Worm (Caenorhabditis elegans) whole organism, L4 larva: ENCODE measurements around the gene C45B2.3.

Source experiments
- Y5F2A.4 ChIP-seq: fragments of 200-800 bp; sonication (Bioruptor generic); optimal IDR thresholded peaks from 2 replicates; lab custom pipeline; 2018; ENCODE audit warnings: mild to moderate bottlenecking, missing genetic modification characterization, missing compliant biosample characterization
- Y75B8A.6 ChIP-seq: fragments of 200-800 bp; sonication (Bioruptor generic); IDR thresholded peaks from 2 replicates; pipeline ENCODE4 v1.3.6; 2022; ENCODE audit warnings: missing genetic modification reagents, missing genetic modification characterization, missing compliant biosample characterization
- ZK546.5 ChIP-seq, 2 experiments: sonication (generic microtip); optimal IDR thresholded peaks; 2 replicates each; lab custom pipeline; 2017; ENCODE audit warnings: missing biosample characterization in 2 of 2, missing genetic modification characterization in 2 of 2
- aha-1 ChIP-seq: fragments of 150-350 bp; peaks from one replicate; lab custom pipeline; 2014; ENCODE audit warnings: missing biosample characterization, missing genetic modification characterization
- arid-1 ChIP-seq: fragments of 200-800 bp; sonication (Bioruptor generic); conservative IDR thresholded peaks from 2 replicates; pipeline ENCODE4 v1.3.6; 2022; ENCODE audit warnings: missing genetic modification reagents, missing genetic modification characterization, missing compliant biosample characterization
- daf-16 ChIP-seq, 3 experiments: sonication (generic microtip); optimal IDR thresholded peaks; 2 replicates each; lab custom pipeline; 2016 to 2017; ENCODE audit warnings: missing genetic modification characterization in 3 of 3, missing genetic modification reagents in 3 of 3, mild to moderate bottlenecking in 2 of 3, missing compliant biosample characterization in 2 of 3, missing biosample characterization in 1 of 3, moderate library complexity in 1 of 3
- daf-19 ChIP-seq: fragments of 200-800 bp; sonication (Bioruptor generic); conservative IDR thresholded peaks from 2 replicates; pipeline ENCODE4 v1.3.6; 2022; ENCODE audit warnings: missing genetic modification characterization, missing compliant biosample characterization
- dmd-6 ChIP-seq: fragments of 200-800 bp; sonication (Bioruptor generic); IDR thresholded peaks from 2 replicates; pipeline ENCODE4 v1.3.6; 2022; ENCODE audit warnings: missing genetic modification reagents, missing genetic modification characterization, missing compliant biosample characterization
- dmd-8 ChIP-seq: fragments of 200-800 bp; sonication (Bioruptor generic); IDR thresholded peaks from 2 replicates; pipeline ENCODE4 v1.3.6; 2022; ENCODE audit warnings: missing genetic modification characterization, missing compliant biosample characterization
- dpl-1 ChIP-seq: fragments of 150-350 bp; optimal IDR thresholded peaks from 2 replicates; lab custom pipeline; 2014; ENCODE audit warnings: missing biosample characterization, missing genetic modification reagents, missing genetic modification characterization
- dve-1 ChIP-seq: sonication (generic microtip); optimal IDR thresholded peaks from 2 replicates; lab custom pipeline; 2017; ENCODE audit warnings: antibody characterized with exemption, mild to moderate bottlenecking, missing genetic modification characterization, missing compliant biosample characterization; ENCODE audit not compliant: insufficient read depth
- fkh-10 ChIP-seq: fragments of 150-350 bp; optimal IDR thresholded peaks from 2 replicates; lab custom pipeline; 2014; ENCODE audit warnings: missing biosample characterization, missing genetic modification reagents, missing genetic modification characterization
- gei-8 ChIP-seq: fragments of 200-800 bp; sonication (Bioruptor generic); optimal IDR thresholded peaks from 2 replicates; lab custom pipeline; 2018; ENCODE audit warnings: mild to moderate bottlenecking, missing genetic modification characterization, missing compliant biosample characterization
- hlh-11 ChIP-seq: fragments of 200-800 bp; sonication (Bioruptor generic); optimal IDR thresholded peaks from 2 replicates; lab custom pipeline; 2018; ENCODE audit warnings: mild to moderate bottlenecking, missing genetic modification characterization, missing compliant biosample characterization
- hlh-30 ChIP-seq: sonication (generic microtip); optimal IDR thresholded peaks from 2 replicates; lab custom pipeline; 2017; ENCODE audit warnings: antibody characterized with exemption, mild to moderate bottlenecking, missing genetic modification characterization, missing compliant biosample characterization; ENCODE audit not compliant: insufficient read depth
- lin-29 ChIP-seq: fragments of 200-800 bp; sonication (Bioruptor generic); IDR thresholded peaks from 2 replicates; pipeline ENCODE4 v1.3.6; 2022; ENCODE audit warnings: missing genetic modification reagents, missing genetic modification characterization, missing compliant biosample characterization
- lin-38 ChIP-seq: fragments of 200-800 bp; sonication (Bioruptor generic); IDR thresholded peaks from 2 replicates; pipeline ENCODE4 v1.3.6; 2022; ENCODE audit warnings: missing genetic modification reagents, missing genetic modification characterization, missing compliant biosample characterization
- lin-39 ChIP-seq: fragments of 150-350 bp; optimal IDR thresholded peaks from 2 replicates; lab custom pipeline; 2014; ENCODE audit warnings: missing biosample characterization, missing genetic modification reagents, missing genetic modification characterization
- lir-3 ChIP-seq: sonication (generic microtip); optimal IDR thresholded peaks from 2 replicates; lab custom pipeline; 2016; ENCODE audit warnings: mild to moderate bottlenecking, missing genetic modification characterization, missing compliant biosample characterization
- mes-2 ChIP-seq: sonication (generic microtip); optimal IDR thresholded peaks from 2 replicates; lab custom pipeline; 2016; ENCODE audit warnings: missing genotype, mild to moderate bottlenecking, missing genetic modification characterization, missing compliant biosample characterization; ENCODE audit not compliant: poor library complexity, severe bottlenecking
- mxl-3 ChIP-seq: fragments of 200-800 bp; sonication (Bioruptor generic); optimal IDR thresholded peaks from 2 replicates; lab custom pipeline; 2018; ENCODE audit warnings: mild to moderate bottlenecking, missing genetic modification characterization, missing compliant biosample characterization
- nhr-10 ChIP-seq: fragments of 150-350 bp; optimal IDR thresholded peaks from 2 replicates; lab custom pipeline; 2014; ENCODE audit warnings: missing biosample characterization, missing genetic modification characterization
- nhr-25 ChIP-seq: sonication (generic microtip); optimal IDR thresholded peaks from 2 replicates; lab custom pipeline; 2017; ENCODE audit warnings: missing genetic modification characterization, mild to moderate bottlenecking, missing compliant biosample characterization, antibody characterized with exemption, moderate library complexity, borderline replicate concordance; ENCODE audit not compliant: insufficient read depth
- nhr-28 ChIP-seq: fragments of 150-350 bp; optimal IDR thresholded peaks from 2 replicates; lab custom pipeline; 2014; ENCODE audit warnings: missing biosample characterization, missing genetic modification characterization
- php-3 ChIP-seq: fragments of 200-800 bp; sonication (Bioruptor generic); IDR thresholded peaks from 2 replicates; pipeline ENCODE4 v1.3.6; 2022; ENCODE audit warnings: missing genetic modification reagents, missing genetic modification characterization, missing compliant biosample characterization
- rbr-2 ChIP-seq: sonication (generic microtip); optimal IDR thresholded peaks from 2 replicates; lab custom pipeline; 2016; ENCODE audit warnings: missing genotype, missing genetic modification characterization, missing compliant biosample characterization
- set-16 ChIP-seq: fragments of 200-800 bp; sonication (Bioruptor generic); IDR thresholded peaks from 2 replicates; pipeline ENCODE4 v1.3.6; 2022; ENCODE audit warnings: missing genetic modification reagents, missing genetic modification characterization, missing compliant biosample characterization
- unc-62 ChIP-seq, 3 experiments: fragments of 150-350 bp in 1 of 3; sonication (generic microtip); optimal IDR thresholded peaks in 2 of 3; peaks in 1 of 3; 1 replicate in 1 of 3; 2 replicates in 2 of 3; lab custom pipeline; 2014 to 2017; ENCODE audit warnings: missing biosample characterization in 3 of 3, missing genetic modification characterization in 3 of 3, missing genetic modification reagents in 3 of 3, missing genotype in 1 of 3
- zfp-2 ChIP-seq: sonication (generic microtip); optimal IDR thresholded peaks from 2 replicates; lab custom pipeline; 2016; ENCODE audit warnings: mild to moderate bottlenecking, missing genetic modification characterization, missing compliant biosample characterization
- ztf-7 ChIP-seq: fragments of 150-350 bp; optimal IDR thresholded peaks from 2 replicates; lab custom pipeline; 2014; ENCODE audit warnings: missing biosample characterization, missing genetic modification characterization

Gene C45B2.3

DNA sequence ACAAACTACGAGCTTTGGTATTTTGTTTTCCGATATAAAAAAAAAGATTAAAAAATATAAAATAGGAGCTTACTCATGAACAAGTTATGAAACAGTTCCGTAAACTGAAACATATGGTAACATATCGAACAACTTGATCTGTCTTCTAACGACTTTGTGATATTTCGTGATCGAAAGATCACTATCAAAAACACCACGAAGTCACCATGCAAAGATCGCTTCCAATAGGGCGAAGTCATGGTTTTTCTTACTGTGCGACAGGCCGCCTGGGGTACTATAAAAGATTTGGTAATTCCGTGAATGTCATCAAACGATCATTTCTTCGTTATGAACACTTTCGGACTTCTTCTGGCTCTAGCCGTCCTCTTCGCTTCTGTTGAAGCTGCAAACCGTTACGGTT is at the start of gene C45B2.3:
Gene C45B2.3, plus strand, starts transcription at position 301 of the 400 bp plus-strand sequence.
- TF ChIP-seq arid-1 (no peak), Y5F2A.4 (GFP tag; lab: Kevin White, UChicago) (no peak), lin-38 (GFP tag; lab: Robert Waterston, UW) (no peak)

DNA sequence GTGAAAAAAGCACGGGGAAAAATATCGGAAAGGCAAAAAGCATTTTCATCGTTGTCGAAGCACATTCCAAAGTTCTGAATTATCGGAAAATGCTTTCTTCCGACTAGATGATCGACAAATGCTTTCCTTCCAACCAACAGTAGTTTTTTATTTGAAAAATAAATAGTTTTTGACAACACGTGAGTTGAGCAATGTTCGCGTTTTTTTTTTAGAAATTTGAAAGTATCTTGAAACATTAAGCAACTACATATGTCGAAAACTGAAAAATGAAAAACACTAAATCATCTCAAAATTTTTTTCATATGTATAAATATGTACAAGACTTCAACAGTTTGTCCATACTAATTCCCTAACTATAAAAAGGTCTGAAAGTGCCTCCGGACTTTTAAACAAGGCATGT is 43.2 kb upstream of the C45B2.3 start, which contains the start of gene hsp-25:
Gene hsp-25, minus strand, starts transcription at position 101 of the 400 bp plus-strand sequence.
- TF ChIP-seq aha-1 (peak; percentile 29), unc-62 (GFP tag; optimal IDR thresholded peaks at IDR 0.05 in 1 of 2; lab: Kevin White, UChicago) (peak in 1 of 2 experiments; percentile 72), unc-62 (tag; optimal IDR thresholded peaks at IDR 0.05; lab: Kevin White, UChicago) (no peak), ZK546.5 (tag; optimal IDR thresholded peaks at IDR 0.05; lab: Kevin White, UChicago) (no peak), set-16 (GFP tag; lab: Robert Waterston, UW) (no peak)
- TF ChIP-seq, all 104 proteins: peak for 2

DNA sequence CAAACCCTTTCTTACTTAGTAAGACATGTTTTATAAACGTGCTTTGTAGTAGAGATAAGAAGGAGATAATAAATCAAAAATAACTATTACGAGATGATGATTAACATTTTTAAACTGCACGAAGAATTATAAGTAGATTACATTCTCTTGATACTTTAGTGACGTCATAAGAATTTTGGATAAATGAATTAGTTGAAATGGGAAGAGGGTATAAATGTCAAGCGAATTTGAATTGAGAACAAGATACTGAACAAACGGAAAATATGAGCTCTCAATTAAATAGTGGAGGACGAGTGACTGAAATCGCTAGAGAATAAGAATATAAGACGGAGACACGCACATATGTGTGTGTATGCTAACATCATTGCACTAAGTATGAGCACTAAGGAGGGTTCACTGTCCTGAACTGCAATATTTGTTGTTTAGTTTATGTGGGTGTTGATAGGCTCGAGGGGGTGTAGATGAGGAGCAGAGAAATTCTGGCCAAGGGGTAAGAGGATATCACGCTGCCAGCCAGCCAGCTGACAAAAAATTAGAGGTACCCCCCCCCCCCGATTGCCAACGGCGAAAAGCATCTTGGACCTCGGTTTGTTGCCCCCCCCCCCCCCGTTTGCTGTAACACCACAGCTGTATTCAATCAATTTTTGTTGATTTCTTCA is 42.2 kb upstream of the C45B2.3 start:
- TF ChIP-seq gei-8 (GFP tag; lab: Kevin White, UChicago) (no peak), daf-19 (GFP tag; lab: Robert Waterston, UW) (no peak), daf-16 (GFP tag; optimal IDR thresholded peaks at IDR 0.05; lab: Kevin White, UChicago) (peak in 1 of 2 experiments; percentile 22), daf-16 (tag; optimal IDR thresholded peaks at IDR 0.05; lab: Kevin White, UChicago) (no peak), aha-1 (peak; percentile 73), ztf-7 (no peak), dmd-8 (GFP tag; lab: Robert Waterston, UW) (no peak), lin-29 (no peak), mxl-3 (GFP tag; lab: Kevin White, UChicago) (peak; percentile 2), Y5F2A.4 (GFP tag; lab: Kevin White, UChicago) (no peak), dpl-1 (GFP tag; lab: Kevin White, UChicago) (no peak), rbr-2 (tag; lab: Kevin White, UChicago) (no peak), Y75B8A.6 (GFP tag; lab: Robert Waterston, UW) (no peak), set-16 (GFP tag; lab: Robert Waterston, UW) (peak; percentile 78), fkh-10 (GFP tag; lab: Kevin White, UChicago) (no peak), nhr-25 (tag; lab: Kevin White, UChicago) (no peak), unc-62 (GFP tag; optimal IDR thresholded peaks at IDR 0.05 in 1 of 2; lab: Kevin White, UChicago) (peak in 1 of 2 experiments; percentile 74), unc-62 (tag; optimal IDR thresholded peaks at IDR 0.05; lab: Kevin White, UChicago) (no peak), arid-1 (no peak)

DNA sequence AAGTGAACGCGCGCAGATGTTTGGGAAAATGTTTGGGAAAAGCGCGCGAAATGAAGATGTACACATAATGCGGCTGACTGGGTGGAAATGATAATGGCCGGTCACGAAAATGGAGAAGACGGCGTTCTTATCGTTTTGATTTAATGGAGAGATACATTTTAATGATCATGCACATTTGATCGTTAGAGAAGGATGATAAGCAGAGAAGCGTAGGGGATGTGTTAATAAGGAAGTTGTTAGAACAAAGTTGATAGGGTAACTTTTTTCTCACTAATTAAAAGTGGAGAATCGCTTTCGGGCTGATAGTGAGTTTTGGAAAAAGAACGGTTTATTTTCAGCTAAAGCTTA is 41.7 kb upstream of the C45B2.3 start:
- TF ChIP-seq hlh-30 (tag; lab: Kevin White, UChicago) (peak; percentile 26), php-3 (GFP tag; lab: Robert Waterston, UW) (peak; percentile 58), nhr-28 (tag; lab: Kevin White, UChicago) (peak; percentile 37), dmd-6 (0 out of 2 replicates have a peak, but pooled peaks have one; percentile 10), lir-3 (no peak), zfp-2 (tag; lab: Kevin White, UChicago) (no peak), dve-1 (peak; percentile 27), daf-16 (GFP tag; optimal IDR thresholded peaks at IDR 0.05; lab: Kevin White, UChicago) (no peak), daf-16 (tag; optimal IDR thresholded peaks at IDR 0.05; lab: Kevin White, UChicago) (peak; percentile 0), Y75B8A.6 (GFP tag; lab: Robert Waterston, UW) (no peak), nhr-10 (tag; lab: Kevin White, UChicago) (no peak), lin-39 (tag; lab: Kevin White, UChicago) (no peak), hlh-11 (tag; lab: Kevin White, UChicago) (peak; percentile 64), mes-2 (tag; lab: Kevin White, UChicago) (no peak)
